Fruit fly (Drosophila melanogaster): ENCODE measurements around the gene CG15876.

- TF ChIP-seq CG8478 (optimal IDR thresholded peaks at IDR 0.05) (no peak), CTCF (optimal IDR thresholded peaks at IDR 0.05) (no peak)
Measured at dm6 chr3L:4736643-4737042, 42.0 kb upstream of the CG15876 start.
